Fruit fly (Drosophila melanogaster): ENCODE measurements around the gene NijA.

DNA sequence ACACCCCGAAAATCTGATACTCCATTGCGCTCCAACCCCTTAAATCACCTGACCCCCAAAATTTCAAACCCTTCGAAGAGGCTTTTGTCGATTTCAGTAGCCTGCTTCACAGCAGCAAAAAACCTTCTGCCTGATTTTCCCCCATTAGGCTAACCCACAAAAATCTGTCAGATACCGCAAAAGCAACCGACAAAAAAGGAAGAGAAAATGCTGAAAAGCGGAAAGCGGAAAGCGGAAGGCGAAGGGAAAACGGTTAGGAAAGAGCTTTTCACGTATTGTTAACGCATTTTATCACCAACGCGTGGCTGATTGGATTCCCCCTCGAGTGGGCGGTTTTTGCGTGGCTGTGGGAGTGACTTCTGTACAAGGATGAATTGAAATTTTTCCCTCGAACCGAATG lies 45.5 kb upstream of the NijA start:
- TF ChIP-seq topi (GFP tag; optimal IDR thresholded peaks at IDR 0.05): no peak
- no peak for TF ChIP-seq Eip75B (GFP tag; optimal IDR thresholded peaks at IDR 0.05)
- no peak for TF ChIP-seq Hr39 (GFP tag; optimal IDR thresholded peaks at IDR 0.05)
- no peak for TF ChIP-seq Blimp-1 (GFP tag; optimal IDR thresholded peaks at IDR 0.05)
- no peak for TF ChIP-seq CG6276 (GFP tag; optimal IDR thresholded peaks at IDR 0.05)
- TF ChIP-seq spab (GFP tag; optimal IDR thresholded peaks at IDR 0.05): no peak
- TF ChIP-seq Sox102F (GFP tag; optimal IDR thresholded peaks at IDR 0.05): no peak
